Fruit fly (Drosophila melanogaster) whole organism, pupa: ENCODE data around the gene Sfp93F.

Experiments
- CG10348 ChIP-seq: fragments of 200-800 bp; sonication (Bioruptor generic); IDR thresholded peaks from 2 replicates; pipeline ENCODE4 v1.3.6; 2022; ENCODE audit warnings: missing biosample characterization, missing genetic modification characterization
- CG15710 ChIP-seq: fragments of 200-800 bp; sonication (Bioruptor generic); optimal IDR thresholded peaks from 2 replicates; lab custom pipeline; 2018; ENCODE audit warnings: missing biosample characterization, mild to moderate bottlenecking, missing genetic modification characterization, moderate library complexity
- CG32121 ChIP-seq: fragments of 200-800 bp; sonication (Bioruptor generic); IDR thresholded peaks from 2 replicates; pipeline ENCODE4 v1.3.6; 2022; ENCODE audit warnings: missing biosample characterization, missing genetic modification characterization
- CG4496 ChIP-seq: fragments of 200-800 bp; sonication (Bioruptor generic); IDR thresholded peaks from 3 replicates; pipeline ENCODE4 v1.3.6; 2022; ENCODE audit warnings: missing biosample characterization, missing genetic modification characterization
- CG8159 ChIP-seq: fragments of 200-800 bp; sonication (Bioruptor generic); optimal IDR thresholded peaks from 3 replicates; lab custom pipeline; 2018; ENCODE audit warnings: missing biosample characterization, mild to moderate bottlenecking, missing genetic modification characterization, moderate library complexity
- CG9948 ChIP-seq: fragments of 200-800 bp; sonication (Bioruptor generic); optimal IDR thresholded peaks from 2 replicates; lab custom pipeline; 2018; ENCODE audit warnings: missing biosample characterization, mild to moderate bottlenecking, missing genetic modification characterization, moderate library complexity
- EcR ChIP-seq: fragments of 200-800 bp; sonication (Bioruptor generic); optimal IDR thresholded peaks from 3 replicates; lab custom pipeline; 2019; ENCODE audit warnings: missing biosample characterization, missing genetic modification characterization, mild to moderate bottlenecking, moderate library complexity, missing genetic modification reagents
- Ets98B ChIP-seq: fragments of 200-800 bp; sonication (Bioruptor generic); IDR thresholded peaks from 2 replicates; pipeline ENCODE4 v1.3.6; 2022; ENCODE audit warnings: missing biosample characterization, missing genetic modification characterization
- Pif1A ChIP-seq: fragments of 200-800 bp; sonication (Bioruptor generic); optimal IDR thresholded peaks from 3 replicates; lab custom pipeline; 2016; ENCODE audit warnings: missing biosample characterization, missing genetic modification characterization
- Pif1B ChIP-seq: fragments of 200-800 bp; sonication (Bioruptor generic); optimal IDR thresholded peaks from 3 replicates; lab custom pipeline; 2016; ENCODE audit warnings: missing biosample characterization, missing genetic modification characterization
- rn ChIP-seq: fragments of 200-800 bp; sonication (Bioruptor generic); IDR thresholded peaks from 2 replicates; pipeline ENCODE4 v1.3.6; 2022; ENCODE audit warnings: missing biosample characterization, missing genetic modification characterization

DNA sequence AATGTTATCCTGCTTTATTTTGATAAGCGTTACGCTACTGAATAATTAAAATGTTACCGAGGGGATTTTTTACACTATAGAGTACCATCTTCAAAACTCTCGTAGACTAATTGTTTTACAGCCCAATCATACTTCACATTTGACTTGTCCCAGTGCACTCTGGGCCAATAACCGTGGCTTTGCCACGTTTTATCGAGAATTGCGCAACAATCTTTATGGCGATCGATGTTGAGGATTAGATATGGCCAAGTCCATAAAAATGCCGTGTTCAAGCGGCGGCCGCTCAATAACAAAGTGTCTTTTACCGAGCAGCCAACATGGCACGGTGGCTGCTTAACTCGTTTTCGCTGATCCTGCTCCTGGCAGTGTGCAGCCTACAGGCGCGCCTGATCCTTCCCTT lies 8.9 kb upstream of the Sfp93F start, which contains the start of gene CG31343:
- TF ChIP-seq CG32121 (GFP tag; lab: Robert Waterston, UW) (no peak), CG8159 (tag; lab: Kevin White, UChicago) (no peak), Pif1B (GFP tag; lab: Kevin White, UChicago) (no peak), CG15710 (tag; lab: Kevin White, UChicago) (no peak), EcR (GFP tag; lab: Kevin White, UChicago) (no peak), Pif1A (GFP tag; lab: Kevin White, UChicago) (no peak), CG4496 (GFP tag; lab: Robert Waterston, UW) (no peak), CG9948 (tag; lab: Kevin White, UChicago) (no peak), rn (no peak), CG10348 (no peak), Ets98B (GFP tag; lab: Robert Waterston, UW) (no peak)
